Fruit fly (Drosophila melanogaster): ENCODE measurements around the gene CG4502.

dm6 chr2L:7181978-7182392, 22.1 kb downstream of the CG4502 start, which contains the start of gene MICU1:
- TF ChIP-seq CTCF (optimal IDR thresholded peaks at IDR 0.05), result no peak
- no peak for TF ChIP-seq CG8478 (optimal IDR thresholded peaks at IDR 0.05)

Measured in S2 (cell line).